Fruit fly (Drosophila melanogaster): ENCODE measurements around the gene CG3225.
A peak's percentile ranks its signal among the peaks of the same experiment; 100 is the strongest.

Gene CG3225

dm6 chr2L:4807953-4808604, 10.0 kb downstream of the CG3225 start:
- TF ChIP-seq sv (GFP tag; optimal IDR thresholded peaks at IDR 0.05): no peak
- no peak for TF ChIP-seq N (GFP tag; optimal IDR thresholded peaks at IDR 0.05)
- peak; percentile 21 for TF ChIP-seq h (GFP tag; optimal IDR thresholded peaks at IDR 0.05)
- TF ChIP-seq Myc (optimal IDR thresholded peaks at IDR 0.05): no peak
- TF ChIP-seq sage (GFP tag; optimal IDR thresholded peaks at IDR 0.05): no peak
- TF ChIP-seq Sp1 (GFP tag; optimal IDR thresholded peaks at IDR 0.05): no peak
- no peak for TF ChIP-seq dsf (GFP tag; optimal IDR thresholded peaks at IDR 0.05; ENCODE audit: borderline replicate concordance)
- no peak for TF ChIP-seq Jra (GFP tag; optimal IDR thresholded peaks at IDR 0.05)
- no peak for TF ChIP-seq HLH106 (tag; optimal IDR thresholded peaks at IDR 0.05)
- TF ChIP-seq Hr83 (GFP tag; optimal IDR thresholded peaks at IDR 0.05; ENCODE audit: poor library complexity, severe bottlenecking): no peak
- no peak for TF ChIP-seq Mio (GFP tag; optimal IDR thresholded peaks at IDR 0.05)
- no peak for TF ChIP-seq Hr78 (GFP tag; optimal IDR thresholded peaks at IDR 0.05)
- no peak for TF ChIP-seq foxo (GFP tag; optimal IDR thresholded peaks at IDR 0.05)
- TF ChIP-seq CG9705 (GFP tag; optimal IDR thresholded peaks at IDR 0.05): no peak
- no peak for TF ChIP-seq Hnf4 (GFP tag; optimal IDR thresholded peaks at IDR 0.05)
- TF ChIP-seq tai (GFP tag; optimal IDR thresholded peaks at IDR 0.05): no peak
- TF ChIP-seq jim (GFP tag; optimal IDR thresholded peaks at IDR 0.05): no peak
- TF ChIP-seq dmrt93B (GFP tag; optimal IDR thresholded peaks at IDR 0.05): no peak
- TF ChIP-seq usp (GFP tag; optimal IDR thresholded peaks at IDR 0.05): no peak
- no peak for TF ChIP-seq Dfd (GFP tag; optimal IDR thresholded peaks at IDR 0.05)
- TF ChIP-seq fru (GFP tag; optimal IDR thresholded peaks at IDR 0.05): peak; percentile 29
- TF ChIP-seq woc (GFP tag; optimal IDR thresholded peaks at IDR 0.05): peak; percentile 59
- TF ChIP-seq dl (GFP tag; optimal IDR thresholded peaks at IDR 0.05; ENCODE audit: insufficient read depth in 1 of 2, partially characterized antibody in 2 of 2): no peak
- TF ChIP-seq lola (GFP tag; optimal IDR thresholded peaks at IDR 0.05): no peak
- TF ChIP-seq ey (GFP tag; optimal IDR thresholded peaks at IDR 0.05): no peak
- TF ChIP-seq CG32264 (GFP tag; optimal IDR thresholded peaks at IDR 0.05): no peak
- TF ChIP-seq br (GFP tag; optimal IDR thresholded peaks at IDR 0.05): no peak
- no peak for TF ChIP-seq Vsx2 (GFP tag; optimal IDR thresholded peaks at IDR 0.05; ENCODE audit: partially characterized antibody)
- TF ChIP-seq pan (optimal IDR thresholded peaks at IDR 0.05): no peak
- TF ChIP-seq CrebA (GFP tag; optimal IDR thresholded peaks at IDR 0.05; ENCODE audit: borderline replicate concordance): no peak
- TF ChIP-seq psq (GFP tag; optimal IDR thresholded peaks at IDR 0.05): peak; percentile 3
- no peak for TF ChIP-seq OdsH (GFP tag; optimal IDR thresholded peaks at IDR 0.05)

dm6 chr2L:4806109-4806508, 11.9 kb downstream of the CG3225 start:
- no peak for TF ChIP-seq CG9705 (GFP tag; optimal IDR thresholded peaks at IDR 0.05)

- no peak for TF ChIP-seq CrebA (GFP tag; optimal IDR thresholded peaks at IDR 0.05; ENCODE audit: borderline replicate concordance)
- no peak for TF ChIP-seq woc (GFP tag; optimal IDR thresholded peaks at IDR 0.05)
- no peak for TF ChIP-seq Vsx2 (GFP tag; optimal IDR thresholded peaks at IDR 0.05; ENCODE audit: partially characterized antibody)
- no peak for TF ChIP-seq Dif (GFP tag; optimal IDR thresholded peaks at IDR 0.05; ENCODE audit: partially characterized antibody)
- TF ChIP-seq dsf (GFP tag; optimal IDR thresholded peaks at IDR 0.05; ENCODE audit: borderline replicate concordance): no peak
- no peak for TF ChIP-seq fru (GFP tag; optimal IDR thresholded peaks at IDR 0.05)
- TF ChIP-seq h (GFP tag; optimal IDR thresholded peaks at IDR 0.05): no peak
- TF ChIP-seq HLH106 (tag; optimal IDR thresholded peaks at IDR 0.05): no peak
These were observed 16.3 kb downstream of the CG3225 start, which contains the start of gene slf for dm6 chr2L:4801705-4802216. Gene slf (minus strand): TSS chr2L:4801923.

- no peak for TF ChIP-seq N (GFP tag; optimal IDR thresholded peaks at IDR 0.05)
- TF ChIP-seq tai (GFP tag; optimal IDR thresholded peaks at IDR 0.05): no peak
- no peak for TF ChIP-seq CrebA (GFP tag; optimal IDR thresholded peaks at IDR 0.05; ENCODE audit: borderline replicate concordance)
- no peak for TF ChIP-seq lola (GFP tag; optimal IDR thresholded peaks at IDR 0.05)
- no peak for TF ChIP-seq Sp1 (GFP tag; optimal IDR thresholded peaks at IDR 0.05)
- no peak for TF ChIP-seq HLH106 (tag; optimal IDR thresholded peaks at IDR 0.05)
- TF ChIP-seq jim (GFP tag; optimal IDR thresholded peaks at IDR 0.05): no peak
- no peak for TF ChIP-seq usp (GFP tag; optimal IDR thresholded peaks at IDR 0.05)
- TF ChIP-seq ey (GFP tag; optimal IDR thresholded peaks at IDR 0.05): no peak
- no peak for TF ChIP-seq Abd-B (GFP tag; optimal IDR thresholded peaks at IDR 0.05)
- no peak for TF ChIP-seq Hr83 (GFP tag; optimal IDR thresholded peaks at IDR 0.05; ENCODE audit: poor library complexity, severe bottlenecking)
- no peak for TF ChIP-seq dmrt93B (GFP tag; optimal IDR thresholded peaks at IDR 0.05)
- TF ChIP-seq sv (GFP tag; optimal IDR thresholded peaks at IDR 0.05): no peak
- no peak for TF ChIP-seq Hr78 (GFP tag; optimal IDR thresholded peaks at IDR 0.05)
- TF ChIP-seq Dfd (GFP tag; optimal IDR thresholded peaks at IDR 0.05): no peak
- TF ChIP-seq Myc (optimal IDR thresholded peaks at IDR 0.05): no peak
These were observed 18.0 kb downstream of the CG3225 start for dm6 chr2L:4800033-4800432.

Data from whole organism, wandering third instar larva.